Fruit fly (Drosophila melanogaster) whole organism, embryonic: Measurements from ENCODE around the gene galene.

Experiments used
- Abd-B ChIP-seq: fragments of 200-800 bp; sonication (Bioruptor generic); optimal IDR thresholded peaks from 2 replicates; lab custom pipeline; 2018; ENCODE audit warnings: missing biosample characterization, mild to moderate bottlenecking, missing genetic modification characterization, moderate library complexity
- Adf1 ChIP-seq: fragments of 200-800 bp; sonication (Bioruptor generic); IDR thresholded peaks from 2 replicates; pipeline ENCODE4 v1.3.6; 2022; ENCODE audit warnings: missing biosample characterization, missing genetic modification characterization
- Antp ChIP-seq: fragments of 200-800 bp; sonication (Bioruptor generic); optimal IDR thresholded peaks from 3 replicates; lab custom pipeline; 2016; ENCODE audit warnings: missing biosample characterization, missing genetic modification characterization
- BtbVII ChIP-seq: fragments of 200-800 bp; sonication (Bioruptor generic); optimal IDR thresholded peaks from 3 replicates; lab custom pipeline; 2017; ENCODE audit warnings: missing biosample characterization, mild to moderate bottlenecking, missing genetic modification characterization
- CG10321 ChIP-seq: fragments of 200-800 bp; sonication (Bioruptor generic); IDR thresholded peaks from 2 replicates; pipeline ENCODE4 v1.3.6; 2022; ENCODE audit warnings: missing biosample characterization, missing genetic modification characterization
- CG10431 ChIP-seq: fragments of 200-800 bp; sonication (Bioruptor generic); optimal IDR thresholded peaks from 3 replicates; lab custom pipeline; 2018; ENCODE audit warnings: missing biosample characterization, mild to moderate bottlenecking, missing genetic modification characterization
- CG10543 ChIP-seq: fragments of 200-800 bp; sonication (Bioruptor generic); optimal IDR thresholded peaks from 3 replicates; lab custom pipeline; 2017; ENCODE audit warnings: missing biosample characterization, mild to moderate bottlenecking, missing genetic modification characterization, moderate library complexity
- CG10565 ChIP-seq: fragments of 200-800 bp; sonication (Bioruptor generic); optimal IDR thresholded peaks from 3 replicates; lab custom pipeline; 2016; ENCODE audit warnings: missing biosample characterization, mild to moderate bottlenecking, missing genetic modification characterization
- CG11695 ChIP-seq: fragments of 200-800 bp; sonication (Bioruptor generic); IDR thresholded peaks from 3 replicates; pipeline ENCODE4 v1.3.6; 2022; ENCODE audit warnings: missing biosample characterization, missing genetic modification characterization
- CG12659 ChIP-seq: fragments of 200-800 bp; sonication (Bioruptor generic); optimal IDR thresholded peaks from 3 replicates; lab custom pipeline; 2017; ENCODE audit warnings: mild to moderate bottlenecking, missing biosample characterization, missing genetic modification reagents, missing genetic modification characterization
- CG13296 ChIP-seq: fragments of 200-800 bp; sonication (Bioruptor generic); optimal IDR thresholded peaks from 3 replicates; lab custom pipeline; 2018; ENCODE audit warnings: missing biosample characterization, mild to moderate bottlenecking, missing genetic modification characterization
- CG14441 ChIP-seq: fragments of 200-800 bp; sonication (Bioruptor generic); IDR thresholded peaks from 2 replicates; pipeline ENCODE4 v1.3.6; 2022; ENCODE audit warnings: missing biosample characterization, missing genetic modification characterization
- CG17802 ChIP-seq: fragments of 200-800 bp; sonication (Bioruptor generic); optimal IDR thresholded peaks from 2 replicates; lab custom pipeline; 2018; ENCODE audit warnings: missing biosample characterization, mild to moderate bottlenecking, missing genetic modification characterization, moderate library complexity
- CG18599 ChIP-seq: fragments of 200-800 bp; sonication (Bioruptor generic); optimal IDR thresholded peaks from 3 replicates; lab custom pipeline; 2017; ENCODE audit warnings: missing biosample characterization, missing genetic modification characterization, mild to moderate bottlenecking, moderate library complexity, missing genetic modification reagents
- CG2120 ChIP-seq: fragments of 200-800 bp; sonication (Bioruptor generic); optimal IDR thresholded peaks from 3 replicates; lab custom pipeline; 2016; ENCODE audit warnings: missing biosample characterization, missing genetic modification characterization
- CG2712 ChIP-seq: fragments of 200-800 bp; optimal IDR thresholded peaks from 3 replicates; lab custom pipeline; 2019; ENCODE audit warnings: missing biosample characterization, mild to moderate bottlenecking, missing genetic modification characterization, moderate library complexity
- CG2875 ChIP-seq: fragments of 200-800 bp; sonication (Bioruptor generic); optimal IDR thresholded peaks from 2 replicates; lab custom pipeline; 2017; ENCODE audit warnings: missing biosample characterization, mild to moderate bottlenecking, missing genetic modification characterization, missing genetic modification reagents
- CG32772 ChIP-seq: fragments of 200-800 bp; sonication (Bioruptor generic); IDR thresholded peaks from 2 replicates; pipeline ENCODE4 v1.3.6; 2022; ENCODE audit warnings: missing biosample characterization, missing genetic modification characterization
- CG4404 ChIP-seq: fragments of 200-800 bp; sonication (Bioruptor generic); IDR thresholded peaks from 2 replicates; pipeline ENCODE4 v1.3.6; 2022; ENCODE audit warnings: missing biosample characterization, missing genetic modification characterization
- CG5180 ChIP-seq: fragments of 200-800 bp; sonication (Bioruptor generic); optimal IDR thresholded peaks from 3 replicates; lab custom pipeline; 2017; ENCODE audit warnings: missing biosample characterization, missing genetic modification characterization, mild to moderate bottlenecking, moderate library complexity, missing genetic modification reagents
- CG7745 ChIP-seq: fragments of 200-800 bp; sonication (Bioruptor generic); optimal IDR thresholded peaks from 2 replicates; lab custom pipeline; 2018; ENCODE audit warnings: missing biosample characterization, mild to moderate bottlenecking, missing genetic modification characterization, moderate library complexity
- CG7786 ChIP-seq: fragments of 200-800 bp; sonication (Bioruptor generic); optimal IDR thresholded peaks from 2 replicates; lab custom pipeline; 2016; ENCODE audit warnings: missing biosample characterization, missing genetic modification characterization
- CG8281 ChIP-seq: fragments of 200-800 bp; sonication (Bioruptor generic); optimal IDR thresholded peaks from 2 replicates; lab custom pipeline; 2018; ENCODE audit warnings: missing biosample characterization, mild to moderate bottlenecking, missing genetic modification characterization, moderate library complexity
- Deaf1 ChIP-seq: fragments of 200-800 bp; optimal IDR thresholded peaks from 3 replicates; lab custom pipeline; 2019; ENCODE audit warnings: missing biosample characterization, mild to moderate bottlenecking, missing genetic modification characterization, moderate library complexity
- Elba2 ChIP-seq: fragments of 200-800 bp; sonication (Bioruptor generic); optimal IDR thresholded peaks from 3 replicates; lab custom pipeline; 2016; ENCODE audit warnings: missing biosample characterization, missing genetic modification characterization
- HLH4C ChIP-seq: fragments of 200-800 bp; sonication (Bioruptor generic); IDR thresholded peaks from 3 replicates; pipeline ENCODE4 v1.3.6; 2022; ENCODE audit warnings: missing biosample characterization, missing genetic modification characterization; ENCODE audit not compliant: partially characterized antibody
- HmgZ ChIP-seq: fragments of 200-800 bp; sonication (Bioruptor generic); optimal IDR thresholded peaks from 2 replicates; lab custom pipeline; 2018; ENCODE audit warnings: missing biosample characterization, mild to moderate bottlenecking, missing genetic modification characterization
- Hmr ChIP-seq: fragments of 200-800 bp; sonication (Bioruptor generic); optimal IDR thresholded peaks from 3 replicates; lab custom pipeline; 2017; ENCODE audit warnings: mild to moderate bottlenecking, missing biosample characterization, missing genetic modification reagents, missing genetic modification characterization
- Max ChIP-seq: fragments of 200-800 bp; sonication (Bioruptor generic); optimal IDR thresholded peaks from 2 replicates; lab custom pipeline; 2016; ENCODE audit warnings: missing biosample characterization, mild to moderate bottlenecking, missing genetic modification characterization
- Trl ChIP-seq, 3 experiments: fragments of >200 bp in 2 of 3; fragments of 200-800 bp in 1 of 3; sonication (Bioruptor generic) in 1 of 3; optimal IDR thresholded peaks; 2 replicates in 1 of 3; 3 replicates in 2 of 3; lab custom pipeline; 2016 to 2017; ENCODE audit warnings: missing biosample characterization in 1 of 3, missing genetic modification characterization in 1 of 3
- aop ChIP-seq: fragments of 200-800 bp; sonication (Bioruptor generic); IDR thresholded peaks from 2 replicates; pipeline ENCODE4 v1.3.6; 2022; ENCODE audit warnings: missing biosample characterization, missing genetic modification characterization
- bowl ChIP-seq: fragments of 200-800 bp; sonication (Bioruptor generic); IDR thresholded peaks from 2 replicates; pipeline ENCODE4 v1.3.6; 2022; ENCODE audit warnings: missing biosample characterization, missing genetic modification characterization
- dysf ChIP-seq: fragments of 200-800 bp; sonication (Bioruptor generic); IDR thresholded peaks from 3 replicates; pipeline ENCODE4 v1.3.6; 2022; ENCODE audit warnings: missing biosample characterization, missing genetic modification characterization
- ems ChIP-seq: fragments of 200-800 bp; sonication (Bioruptor generic); optimal IDR thresholded peaks from 3 replicates; lab custom pipeline; 2016; ENCODE audit warnings: missing biosample characterization, missing genetic modification characterization
- gsb ChIP-seq: fragments of 200-800 bp; sonication (Bioruptor generic); IDR thresholded peaks from 2 replicates; pipeline ENCODE4 v1.3.6; 2022; ENCODE audit warnings: missing biosample characterization, missing genetic modification characterization
- kah ChIP-seq: fragments of 200-800 bp; sonication (Bioruptor generic); optimal IDR thresholded peaks from 2 replicates; lab custom pipeline; 2018; ENCODE audit warnings: missing biosample characterization, mild to moderate bottlenecking, missing genetic modification characterization
- kni ChIP-seq: fragments of 200-800 bp; sonication (Bioruptor generic); optimal IDR thresholded peaks from 3 replicates; lab custom pipeline; 2017; ENCODE audit warnings: mild to moderate bottlenecking, missing biosample characterization, missing genetic modification reagents, missing genetic modification characterization
- knrl ChIP-seq: fragments of 200-800 bp; sonication (Bioruptor generic); IDR thresholded peaks from 3 replicates; pipeline ENCODE4 v1.3.6; 2022; ENCODE audit warnings: missing biosample characterization, missing genetic modification characterization; ENCODE audit not compliant: partially characterized antibody
- lab ChIP-seq: fragments of 200-800 bp; sonication (Bioruptor generic); optimal IDR thresholded peaks from 3 replicates; lab custom pipeline; 2017; ENCODE audit warnings: missing biosample characterization, missing genetic modification characterization, mild to moderate bottlenecking, moderate library complexity, missing genetic modification reagents
- sens ChIP-seq: fragments of 200-800 bp; sonication (Bioruptor generic); peaks from one replicate; lab custom pipeline; 2016; ENCODE audit warnings: missing biosample characterization, missing genetic modification characterization
- shn ChIP-seq: fragments of 200-800 bp; sonication (Bioruptor generic); optimal IDR thresholded peaks from 3 replicates; lab custom pipeline; 2016; ENCODE audit warnings: missing biosample characterization, missing genetic modification characterization
- stwl ChIP-seq: fragments of 200-800 bp; sonication (Bioruptor generic); optimal IDR thresholded peaks from 3 replicates; lab custom pipeline; 2018; ENCODE audit warnings: missing biosample characterization, mild to moderate bottlenecking, missing genetic modification characterization, moderate library complexity
- sug ChIP-seq: fragments of 200-800 bp; optimal IDR thresholded peaks from 2 replicates; lab custom pipeline; 2019; ENCODE audit warnings: missing biosample characterization, mild to moderate bottlenecking, missing genetic modification characterization, moderate library complexity
- tio ChIP-seq: fragments of 200-800 bp; sonication (Bioruptor generic); optimal IDR thresholded peaks from 2 replicates; lab custom pipeline; 2017; ENCODE audit warnings: missing biosample characterization, missing genetic modification characterization, inconsistent platforms
- tll ChIP-seq, 2 experiments: fragments of 200-800 bp in 1 of 2; fragments of >200 bp in 1 of 2; sonication (Bioruptor generic) in 1 of 2; optimal IDR thresholded peaks; 2 replicates each; lab custom pipeline; 2017 to 2019; ENCODE audit warnings: missing biosample characterization in 2 of 2, missing genetic modification characterization in 2 of 2, mild to moderate bottlenecking in 1 of 2, moderate library complexity in 1 of 2
- toy ChIP-seq: fragments of 200-800 bp; sonication (Bioruptor generic); IDR thresholded peaks from 2 replicates; pipeline ENCODE4 v1.3.6; 2022; ENCODE audit warnings: missing biosample characterization, missing genetic modification characterization
- wek ChIP-seq: fragments of 200-800 bp; sonication (Bioruptor generic); optimal IDR thresholded peaks from 3 replicates; lab custom pipeline; 2018; ENCODE audit warnings: missing biosample characterization, mild to moderate bottlenecking, missing genetic modification characterization, moderate library complexity

galene gene

dm6 chr3L:1235426-1235825 is at the start of gene galene:
Gene galene, plus strand, starts transcription at chr3L:1235726.
- TF ChIP-seq toy: no peak
- peak; percentile 8 for TF ChIP-seq kah (GFP tag; lab: Kevin White, UChicago)
- TF ChIP-seq tll (GFP tag; optimal IDR thresholded peaks at IDR 0.05; lab: Kevin White, UChicago): no peak
- no peak for TF ChIP-seq dysf (GFP tag; lab: Robert Waterston, UW)
- TF ChIP-seq CG4404: no peak
- peak; percentile 8 for TF ChIP-seq CG10543 (GFP tag; lab: Kevin White, UChicago)
- no peak for TF ChIP-seq Elba2 (GFP tag; lab: Kevin White, UChicago)
- no peak for TF ChIP-seq CG32772
- peak; percentile 16; the same call in 1 of the 2 replicates for TF ChIP-seq aop (GFP tag; lab: Robert Waterston, UW)
- no peak for TF ChIP-seq HLH4C (GFP tag; lab: Robert Waterston, UW)
- TF ChIP-seq Deaf1 (tag; lab: Kevin White, UChicago): peak; percentile 70
- TF ChIP-seq BtbVII: no peak
- no peak for TF ChIP-seq CG7786 (GFP tag; lab: Kevin White, UChicago)
- TF ChIP-seq sug (tag; lab: Kevin White, UChicago): peak; percentile 65
- TF ChIP-seq CG10565 (GFP tag; lab: Kevin White, UChicago): no peak
- TF ChIP-seq Antp (GFP tag; lab: Kevin White, UChicago): no peak
- no peak for TF ChIP-seq Max (GFP tag; lab: Kevin White, UChicago)

dm6 chr3L:1188936-1189659 is 46.4 kb upstream of the galene start, which contains the start of gene CG13912:
Gene CG13912, plus strand, starts transcription at chr3L:1189588.
- TF ChIP-seq ems (GFP tag; lab: Kevin White, UChicago) (no peak), shn (peak; percentile 37), CG10431 (GFP tag; lab: Kevin White, UChicago) (no peak), CG12659 (GFP tag; lab: Kevin White, UChicago) (peak; percentile 14), wek (GFP tag; lab: Kevin White, UChicago) (peak; percentile 10), CG7745 (tag; lab: Kevin White, UChicago) (no peak), Hmr (GFP tag; lab: Kevin White, UChicago) (peak; percentile 46), Adf1 (peak; percentile 25; the same call in 1 of the 2 replicates), CG8281 (tag; lab: Kevin White, UChicago) (no peak), Trl (optimal IDR thresholded peaks at IDR 0.05; lab: Kevin White, UChicago) (peak; percentile 15 to 29), Trl (GFP tag; optimal IDR thresholded peaks at IDR 0.05; lab: Kevin White, UChicago) (no peak), Abd-B (GFP tag; lab: Kevin White, UChicago) (peak; percentile 10), CG17802 (peak; percentile 60), CG18599 (GFP tag; lab: Kevin White, UChicago) (no peak), CG2120 (GFP tag; lab: Kevin White, UChicago) (peak; percentile 24), CG14441 (GFP tag; lab: Robert Waterston, UW) (0 out of 2 replicates have a peak, but pooled peaks have one; percentile 6), kni (GFP tag; lab: Kevin White, UChicago) (peak; percentile 64), stwl (tag; lab: Kevin White, UChicago) (no peak), CG10321 (GFP tag; lab: Robert Waterston, UW) (no peak), CG13296 (GFP tag; lab: Kevin White, UChicago) (peak; percentile 33), lab (peak; percentile 35), CG2712 (no peak), HmgZ (peak; percentile 75), sens (peak; percentile 3), CG5180 (GFP tag; lab: Kevin White, UChicago) (peak; percentile 24), gsb (no peak), tio (no peak), bowl (GFP tag; lab: Robert Waterston, UW) (0 out of 2 replicates have a peak, but pooled peaks have one; percentile 12), knrl (peak; percentile 45; the same call in 1 of the 3 replicates), CG11695 (no peak), sug (tag; lab: Kevin White, UChicago) (peak; percentile 92), CG2875 (no peak)
